Worm (Caenorhabditis elegans) whole organism, L4 larva: ENCODE data around the gene Y71H2AM.14.

ENCODE experiments used
- F10B5.3 ChIP-seq: sonication (generic microtip); optimal IDR thresholded peaks from 2 replicates; lab custom pipeline; 2016; ENCODE audit warnings: mild to moderate bottlenecking, missing genetic modification characterization, missing compliant biosample characterization
- F26F4.8 ChIP-seq: fragments of 200-800 bp; sonication (Bioruptor generic); conservative IDR thresholded peaks from 2 replicates; pipeline ENCODE4 v1.3.6; 2022; ENCODE audit warnings: missing genetic modification characterization, missing compliant biosample characterization
- F44E2.7 ChIP-seq: fragments of 200-800 bp; sonication (Bioruptor generic); IDR thresholded peaks from 2 replicates; pipeline ENCODE4 v2.1.2; 2022; ENCODE audit warnings: missing genetic modification characterization, missing compliant biosample characterization
- R02D3.7 ChIP-seq: fragments of 150-350 bp; sonication (generic microtip); optimal IDR thresholded peaks from 3 replicates; lab custom pipeline; 2014; ENCODE audit warnings: missing biosample characterization, missing genetic modification characterization
- Y5F2A.4 ChIP-seq: fragments of 200-800 bp; sonication (Bioruptor generic); optimal IDR thresholded peaks from 2 replicates; lab custom pipeline; 2018; ENCODE audit warnings: mild to moderate bottlenecking, missing genetic modification characterization, missing compliant biosample characterization
- Y75B8A.6 ChIP-seq: fragments of 200-800 bp; sonication (Bioruptor generic); IDR thresholded peaks from 2 replicates; pipeline ENCODE4 v1.3.6; 2022; ENCODE audit warnings: missing genetic modification reagents, missing genetic modification characterization, missing compliant biosample characterization
- aha-1 ChIP-seq: fragments of 150-350 bp; peaks from one replicate; lab custom pipeline; 2014; ENCODE audit warnings: missing biosample characterization, missing genetic modification characterization
- ama-1 ChIP-seq: fragments of 150-350 bp; optimal IDR thresholded peaks from 2 replicates; lab custom pipeline; 2014; ENCODE audit warnings: inconsistent platforms, mixed read lengths
- arid-1 ChIP-seq: fragments of 200-800 bp; sonication (Bioruptor generic); conservative IDR thresholded peaks from 2 replicates; pipeline ENCODE4 v1.3.6; 2022; ENCODE audit warnings: missing genetic modification reagents, missing genetic modification characterization, missing compliant biosample characterization
- ceh-20 ChIP-seq: fragments of 200-800 bp; sonication (Bioruptor generic); IDR thresholded peaks from 2 replicates; pipeline ENCODE4 v1.3.6; 2022; ENCODE audit warnings: missing genetic modification reagents, missing genetic modification characterization, missing compliant biosample characterization
- ceh-82 ChIP-seq: sonication (generic microtip); optimal IDR thresholded peaks from 2 replicates; lab custom pipeline; 2017; ENCODE audit warnings: missing biosample characterization, missing genetic modification characterization
- cey-2 ChIP-seq: sonication (generic microtip); optimal IDR thresholded peaks from 3 replicates; lab custom pipeline; 2017; ENCODE audit warnings: missing genetic modification characterization, mild to moderate bottlenecking, missing compliant biosample characterization, antibody characterized with exemption, borderline replicate concordance; ENCODE audit not compliant: insufficient read depth
- daf-16 ChIP-seq, 3 experiments: sonication (generic microtip); optimal IDR thresholded peaks; 2 replicates each; lab custom pipeline; 2016 to 2017; ENCODE audit warnings: missing genetic modification characterization in 3 of 3, missing genetic modification reagents in 3 of 3, mild to moderate bottlenecking in 2 of 3, missing compliant biosample characterization in 2 of 3, missing biosample characterization in 1 of 3, moderate library complexity in 1 of 3
- daf-19 ChIP-seq: fragments of 200-800 bp; sonication (Bioruptor generic); conservative IDR thresholded peaks from 2 replicates; pipeline ENCODE4 v1.3.6; 2022; ENCODE audit warnings: missing genetic modification characterization, missing compliant biosample characterization
- dpl-1 ChIP-seq: fragments of 150-350 bp; optimal IDR thresholded peaks from 2 replicates; lab custom pipeline; 2014; ENCODE audit warnings: missing biosample characterization, missing genetic modification reagents, missing genetic modification characterization
- fkh-10 ChIP-seq: fragments of 150-350 bp; optimal IDR thresholded peaks from 2 replicates; lab custom pipeline; 2014; ENCODE audit warnings: missing biosample characterization, missing genetic modification reagents, missing genetic modification characterization
- fos-1 ChIP-seq: fragments of 150-350 bp; optimal IDR thresholded peaks from 2 replicates; lab custom pipeline; 2014; ENCODE audit warnings: missing biosample characterization, missing genetic modification characterization
- hmg-1.1 ChIP-seq: fragments of 200-800 bp; sonication (Bioruptor generic); IDR thresholded peaks from 2 replicates; pipeline ENCODE4 v1.3.6; 2022; ENCODE audit warnings: missing genetic modification reagents, missing genetic modification characterization, missing compliant biosample characterization
- lin-38 ChIP-seq: fragments of 200-800 bp; sonication (Bioruptor generic); IDR thresholded peaks from 2 replicates; pipeline ENCODE4 v1.3.6; 2022; ENCODE audit warnings: missing genetic modification reagents, missing genetic modification characterization, missing compliant biosample characterization
- madf-5 ChIP-seq, 2 experiments: fragments of 200-800 bp; sonication (Bioruptor generic); IDR thresholded peaks; 2 replicates each; pipeline ENCODE4 v1.3.6; 2022; ENCODE audit warnings: missing compliant biosample characterization in 2 of 2, missing genetic modification characterization in 2 of 2
- mep-1 ChIP-seq: fragments of 150-350 bp; sonication (generic microtip); optimal IDR thresholded peaks from 3 replicates; lab custom pipeline; 2014; ENCODE audit warnings: missing biosample characterization, missing genetic modification characterization
- mxl-2 ChIP-seq: fragments of 200-800 bp; sonication (Bioruptor generic); conservative IDR thresholded peaks from 2 replicates; pipeline ENCODE4 v1.3.6; 2022; ENCODE audit warnings: missing genetic modification reagents, missing genetic modification characterization, missing compliant biosample characterization
- mxl-3 ChIP-seq: fragments of 200-800 bp; sonication (Bioruptor generic); optimal IDR thresholded peaks from 2 replicates; lab custom pipeline; 2018; ENCODE audit warnings: mild to moderate bottlenecking, missing genetic modification characterization, missing compliant biosample characterization
- nhr-111 ChIP-seq: fragments of 200-800 bp; sonication (Bioruptor generic); optimal IDR thresholded peaks from 2 replicates; lab custom pipeline; 2018; ENCODE audit warnings: mild to moderate bottlenecking, missing genetic modification characterization, missing compliant biosample characterization
- pha-4 ChIP-seq, 2 experiments: fragments of 150-350 bp in 1 of 2; fragments of 200-800 bp in 1 of 2; sonication (Bioruptor generic) in 1 of 2; IDR thresholded peaks in 1 of 2; optimal IDR thresholded peaks in 1 of 2; 2 replicates each; pipeline versions ENCODE4 v1.3.6 to Lab custom; 2014 to 2022; ENCODE audit warnings: missing genetic modification characterization in 2 of 2, missing genetic modification reagents in 2 of 2, missing biosample characterization in 1 of 2, missing compliant biosample characterization in 1 of 2
- rbr-2 ChIP-seq: sonication (generic microtip); optimal IDR thresholded peaks from 2 replicates; lab custom pipeline; 2016; ENCODE audit warnings: missing genotype, missing genetic modification characterization, missing compliant biosample characterization
- skn-1 ChIP-seq: fragments of 150-350 bp; optimal IDR thresholded peaks from 2 replicates; lab custom pipeline; 2014; ENCODE audit warnings: missing biosample characterization, missing genetic modification characterization
- snpc-1.2 ChIP-seq: fragments of 200-800 bp; sonication (Bioruptor generic); IDR thresholded peaks from 2 replicates; pipeline ENCODE4 v1.3.6; 2022; ENCODE audit warnings: missing genetic modification reagents, missing genetic modification characterization, missing compliant biosample characterization
- snpc-4 ChIP-seq: fragments of 150-350 bp; optimal IDR thresholded peaks from 2 replicates; lab custom pipeline; 2014; ENCODE audit warnings: missing biosample characterization, missing genetic modification characterization
- unc-62 ChIP-seq, 3 experiments: fragments of 150-350 bp in 1 of 3; sonication (generic microtip); optimal IDR thresholded peaks in 2 of 3; peaks in 1 of 3; 1 replicate in 1 of 3; 2 replicates in 2 of 3; lab custom pipeline; 2014 to 2017; ENCODE audit warnings: missing biosample characterization in 3 of 3, missing genetic modification characterization in 3 of 3, missing genetic modification reagents in 3 of 3, missing genotype in 1 of 3
- ztf-7 ChIP-seq: fragments of 150-350 bp; optimal IDR thresholded peaks from 2 replicates; lab custom pipeline; 2014; ENCODE audit warnings: missing biosample characterization, missing genetic modification characterization

Gene Y71H2AM.14

DNA sequence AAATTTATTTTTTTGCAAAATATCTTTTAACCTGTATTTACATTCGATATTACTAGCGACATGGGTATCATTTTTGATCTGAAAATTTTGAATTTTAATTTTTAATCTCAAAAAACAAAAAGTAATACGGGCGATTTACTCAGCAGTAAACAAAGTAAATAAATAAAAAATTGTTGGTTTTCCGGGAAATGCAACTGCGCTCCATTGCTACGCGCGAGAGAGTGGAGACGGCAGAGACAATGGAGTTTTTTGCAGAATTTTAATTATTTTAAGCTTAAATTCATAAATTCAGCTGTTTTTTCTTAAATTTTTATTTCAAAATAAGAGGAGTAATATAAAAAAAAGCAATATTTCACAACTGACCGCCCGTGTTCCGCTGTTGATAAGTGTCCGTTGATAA lies 47.7 kb downstream of the Y71H2AM.14 start, which contains the start of gene slc-30A9 (continued):
- TF ChIP-seq lin-38 (GFP tag; lab: Robert Waterston, UW) (peak; percentile 94), skn-1 (tag; lab: Kevin White, UChicago) (no peak), snpc-4 (tag; lab: Kevin White, UChicago) (no peak), mep-1 (tag; lab: Kevin White, UChicago) (peak; percentile 52), mxl-3 (GFP tag; lab: Kevin White, UChicago) (no peak), hmg-1.1 (GFP tag; lab: Robert Waterston, UW) (no peak), ztf-7 (tag; lab: Kevin White, UChicago) (no peak), F44E2.7 (no peak), R02D3.7 (no peak), arid-1 (GFP tag; lab: Robert Waterston, UW) (no peak), pha-4 (GFP tag; IDR thresholded peaks at IDR 0.05; lab: Robert Waterston, UW) (no peak), pha-4 (tag; optimal IDR thresholded peaks at IDR 0.05; lab: Kevin White, UChicago) (peak; percentile 41), unc-62 (GFP tag; optimal IDR thresholded peaks at IDR 0.05 in 1 of 2; lab: Kevin White, UChicago) (peak in 1 of 2 experiments; percentile 5), unc-62 (tag; optimal IDR thresholded peaks at IDR 0.05; lab: Kevin White, UChicago) (no peak), daf-19 (GFP tag; lab: Robert Waterston, UW) (no peak), Y75B8A.6 (no peak), snpc-1.2 (GFP tag; lab: Robert Waterston, UW) (no peak), Y5F2A.4 (GFP tag; lab: Kevin White, UChicago) (no peak), fos-1 (tag; lab: Kevin White, UChicago) (no peak), F10B5.3 (tag; lab: Kevin White, UChicago) (no peak), dpl-1 (GFP tag; lab: Kevin White, UChicago) (peak; percentile 19), daf-16 (GFP tag; optimal IDR thresholded peaks at IDR 0.05; lab: Kevin White, UChicago) (no peak), daf-16 (tag; optimal IDR thresholded peaks at IDR 0.05; lab: Kevin White, UChicago) (peak; percentile 18), ceh-82 (tag; lab: Kevin White, UChicago) (no peak), ceh-20 (GFP tag; lab: Robert Waterston, UW) (no peak), cey-2 (tag; lab: Kevin White, UChicago) (no peak), aha-1 (tag; lab: Kevin White, UChicago) (no peak), madf-5 (GFP tag; IDR thresholded peaks at IDR 0.05; lab: Robert Waterston, UW) (no peak), rbr-2 (tag; lab: Kevin White, UChicago) (no peak), fkh-10 (GFP tag; lab: Kevin White, UChicago) (no peak), mxl-2 (GFP tag; lab: Robert Waterston, UW) (no peak), ama-1 (lab: Kevin White, UChicago) (no peak), nhr-111 (GFP tag; lab: Kevin White, UChicago) (no peak), F26F4.8 (GFP tag; lab: Robert Waterston, UW) (no peak)
